Worm (Caenorhabditis elegans) whole organism, L4/young adult: ENCODE measurements around the gene D1086.10.
"Not testable (repeated sequence)": the region's sequence is repeated elsewhere in the genome, so short reads cannot be mapped to it uniquely, and the experiment has no call there.

ENCODE experiments used
- W03F9.2 ChIP-seq: fragments of 150-350 bp; optimal IDR thresholded peaks from 2 replicates; lab custom pipeline; 2014; ENCODE audit warnings: missing biosample characterization, missing genetic modification characterization
- dao-5 ChIP-seq: sonication (generic microtip); optimal IDR thresholded peaks from 2 replicates; lab custom pipeline; 2016; ENCODE audit warnings: missing genotype, missing genetic modification characterization, moderate library complexity, missing compliant biosample characterization
- him-1 ChIP-seq: sonication (generic microtip); optimal IDR thresholded peaks from 2 replicates; lab custom pipeline; 2016; ENCODE audit warnings: missing genotype, missing genetic modification reagents, missing genetic modification characterization, missing compliant biosample characterization

D1086.10 gene

ce11 chrV:14082453-14082852 is at the start of gene D1086.10:
TSS of gene D1086.10 (plus strand) at chrV:14082753.
- TF ChIP-seq dao-5 (tag; lab: Kevin White, UChicago) = no peak
- no peak for TF ChIP-seq him-1 (tag; lab: Kevin White, UChicago)
- no peak for TF ChIP-seq W03F9.2 (tag; lab: Kevin White, UChicago)

ce11 chrV:14033649-14034048 is 48.9 kb upstream of the D1086.10 start, which contains the start of gene ins-10:
TSS of gene ins-10 (plus strand) at chrV:14033949.
- TF ChIP-seq dao-5 (tag; lab: Kevin White, UChicago) (no peak), W03F9.2 (tag; lab: Kevin White, UChicago) (no peak), him-1 (tag; lab: Kevin White, UChicago) (no peak)

- not testable (repeated sequence) for TF ChIP-seq W03F9.2, dao-5, him-1 (tag; lab: Kevin White, UChicago)
Measured at ce11 chrV:14038328-14039084, 44.0 kb upstream of the D1086.10 start, which contains the start of gene vps-39. TSS of gene vps-39 (minus strand) at chrV:14038378.

ce11 chrV:14049274-14049673 is 33.3 kb upstream of the D1086.10 start, which contains the start of gene F58D12.1:
TSS of gene F58D12.1 (plus strand) at chrV:14049574.
- TF ChIP-seq dao-5, him-1, W03F9.2 (tag; lab: Kevin White, UChicago): not testable (repeated sequence)

ce11 chrV:14055097-14055496 is 27.5 kb upstream of the D1086.10 start:
- TF ChIP-seq him-1 (tag; lab: Kevin White, UChicago) (peak; percentile 65), W03F9.2 (tag; lab: Kevin White, UChicago) (peak; percentile 71)

- TF ChIP-seq dao-5 (tag; lab: Kevin White, UChicago) = no peak
- TF ChIP-seq him-1 (tag; lab: Kevin White, UChicago) = no peak
- no peak for TF ChIP-seq W03F9.2 (tag; lab: Kevin White, UChicago)
Measured at ce11 chrV:14057540-14057939, 25.0 kb upstream of the D1086.10 start, which contains the start of gene F58D12.3. TSS of gene F58D12.3 (plus strand) at chrV:14057840.

ce11 chrV:14063980-14064379 is 18.6 kb upstream of the D1086.10 start:
- TF ChIP-seq him-1 (tag; lab: Kevin White, UChicago) (no peak), dao-5 (tag; lab: Kevin White, UChicago) (no peak), W03F9.2 (tag; lab: Kevin White, UChicago) (no peak)

ce11 chrV:14064422-14064821 is 18.1 kb upstream of the D1086.10 start, which contains the start of gene D1086.21:
TSS of gene D1086.21 (plus strand) at chrV:14064722.
- no peak for TF ChIP-seq W03F9.2 (tag; lab: Kevin White, UChicago)

- no peak for TF ChIP-seq dao-5 (tag; lab: Kevin White, UChicago)
- TF ChIP-seq him-1 (tag; lab: Kevin White, UChicago) = no peak
- no peak for TF ChIP-seq W03F9.2 (tag; lab: Kevin White, UChicago)
Measured at ce11 chrV:14067816-14068296, 14.7 kb upstream of the D1086.10 start, which contains the start of gene D1086.17. TSS of gene D1086.17 (plus strand) at chrV:14067866.

ce11 chrV:14069899-14070298 is 12.7 kb upstream of the D1086.10 start:
- no peak for TF ChIP-seq W03F9.2 (tag; lab: Kevin White, UChicago)
- TF ChIP-seq him-1 (tag; lab: Kevin White, UChicago) = no peak
- no peak for TF ChIP-seq dao-5 (tag; lab: Kevin White, UChicago)

- TF ChIP-seq him-1 (tag; lab: Kevin White, UChicago) = no peak
- no peak for TF ChIP-seq W03F9.2 (tag; lab: Kevin White, UChicago)
- no peak for TF ChIP-seq dao-5 (tag; lab: Kevin White, UChicago)
Measured at ce11 chrV:14074160-14074559, 8.4 kb upstream of the D1086.10 start, which contains the start of gene D1086.11. TSS of gene D1086.11 (plus strand) at chrV:14074460.

ce11 chrV:14079501-14079900 is 3.1 kb upstream of the D1086.10 start, which contains the start of gene D1086.6:
TSS of gene D1086.6 (plus strand) at chrV:14079801.
- TF ChIP-seq him-1 (tag; lab: Kevin White, UChicago) (no peak), dao-5 (tag; lab: Kevin White, UChicago) (no peak), W03F9.2 (tag; lab: Kevin White, UChicago) (no peak)

- TF ChIP-seq W03F9.2 (tag; lab: Kevin White, UChicago) (no peak), him-1 (tag; lab: Kevin White, UChicago) (no peak), dao-5 (tag; lab: Kevin White, UChicago) (no peak)
Measured at ce11 chrV:14083970-14084369, 1.4 kb downstream of the D1086.10 start, which contains the start of gene D1086.7. TSS of gene D1086.7 (plus strand) at chrV:14084270.
